Worm (Caenorhabditis elegans): Measurements from ENCODE around the gene F46B6.4.

ce11 chrV:9824149-9824548 is 44.8 kb upstream of the F46B6.4 start, which contains the start of gene str-2:
- TF ChIP-seq lin-13 (GFP tag; optimal IDR thresholded peaks at IDR 0.05) (no peak), egl-27 (tag; optimal IDR thresholded peaks at IDR 0.05) (no peak), unc-62 (GFP tag; optimal IDR thresholded peaks at IDR 0.05 in 1 of 2) (no peak), unc-62 (tag; optimal IDR thresholded peaks at IDR 0.05) (no peak), snpc-4 (tag; optimal IDR thresholded peaks at IDR 0.05) (no peak), nhr-11 (tag; optimal IDR thresholded peaks at IDR 0.05) (no peak), ama-1 (optimal IDR thresholded peaks at IDR 0.05) (no peak), mxl-2 (GFP tag; conservative IDR thresholded peaks at IDR 0.05) (no peak), zfp-2 (tag; optimal IDR thresholded peaks at IDR 0.05) (no peak), php-3 (GFP tag; IDR thresholded peaks at IDR 0.05) (no peak), mdl-1 (tag; optimal IDR thresholded peaks at IDR 0.05) (no peak), set-16 (GFP tag; IDR thresholded peaks at IDR 0.05) (no peak), lin-1 (GFP tag; IDR thresholded peaks at IDR 0.05) (no peak), pha-4 (GFP tag; IDR thresholded peaks at IDR 0.05) (no peak), pha-4 (tag; optimal IDR thresholded peaks at IDR 0.05) (no peak), nhr-28 (tag; optimal IDR thresholded peaks at IDR 0.05) (no peak)
